Worm (Caenorhabditis elegans) whole organism, mixed stage, embryonic: ENCODE results near the gene ran-2.

Experiments used
- M03D4.4 ChIP-seq: sonication (generic microtip); optimal IDR thresholded peaks from 2 replicates; lab custom pipeline; 2017; ENCODE audit warnings: mild to moderate bottlenecking, missing genetic modification characterization, missing compliant biosample characterization
- bed-3 ChIP-seq: fragments of 200-800 bp; sonication (Bioruptor generic); optimal IDR thresholded peaks from 3 replicates; lab custom pipeline; 2018; ENCODE audit warnings: mild to moderate bottlenecking, missing genetic modification characterization, moderate library complexity, missing compliant biosample characterization
- blmp-1 ChIP-seq: fragments of 150-350 bp; optimal IDR thresholded peaks from 2 replicates; lab custom pipeline; 2014; ENCODE audit warnings: missing biosample characterization, missing genetic modification characterization
- ceh-39 ChIP-seq: fragments of 150-350 bp; optimal IDR thresholded peaks from 2 replicates; lab custom pipeline; 2014; ENCODE audit warnings: missing biosample characterization, missing genetic modification characterization
- ceh-43 ChIP-seq: fragments of 200-800 bp; sonication (Bioruptor generic); optimal IDR thresholded peaks from 2 replicates; lab custom pipeline; 2018; ENCODE audit warnings: mild to moderate bottlenecking, missing genetic modification characterization, moderate library complexity, missing compliant biosample characterization
- ceh-83 ChIP-seq: fragments of 200-800 bp; sonication (Bioruptor generic); optimal IDR thresholded peaks from 2 replicates; lab custom pipeline; 2018; ENCODE audit warnings: mild to moderate bottlenecking, missing genetic modification characterization, missing compliant biosample characterization
- ces-1 ChIP-seq: fragments of 150-350 bp; optimal IDR thresholded peaks from 2 replicates; lab custom pipeline; 2014; ENCODE audit warnings: missing biosample characterization, missing genetic modification reagents, missing genetic modification characterization
- cnd-1 ChIP-seq: fragments of 200-800 bp; sonication (Bioruptor generic); optimal IDR thresholded peaks from 2 replicates; lab custom pipeline; 2018; ENCODE audit warnings: mild to moderate bottlenecking, missing genetic modification characterization, missing compliant biosample characterization
- drap-1 ChIP-seq: fragments of 200-800 bp; sonication (Bioruptor generic); optimal IDR thresholded peaks from 3 replicates; lab custom pipeline; 2018; ENCODE audit warnings: mild to moderate bottlenecking, missing genetic modification characterization, missing compliant biosample characterization
- elt-1 ChIP-seq: sonication (generic microtip); optimal IDR thresholded peaks from 2 replicates; lab custom pipeline; 2017; ENCODE audit warnings: missing genetic modification characterization, mild to moderate bottlenecking, missing compliant biosample characterization, antibody characterized with exemption, moderate library complexity, borderline replicate concordance; ENCODE audit not compliant: insufficient read depth
- elt-3 ChIP-seq: fragments of 150-350 bp; optimal IDR thresholded peaks from 2 replicates; lab custom pipeline; 2014; ENCODE audit warnings: missing biosample characterization, missing genetic modification characterization
- flh-1 ChIP-seq: fragments of 200-800 bp; sonication (Bioruptor generic); optimal IDR thresholded peaks from 2 replicates; lab custom pipeline; 2018; ENCODE audit warnings: mild to moderate bottlenecking, missing genetic modification characterization, moderate library complexity, missing compliant biosample characterization
- ham-2 ChIP-seq: fragments of 200-800 bp; sonication (Bioruptor generic); optimal IDR thresholded peaks from 2 replicates; lab custom pipeline; 2018; ENCODE audit warnings: mild to moderate bottlenecking, missing genetic modification characterization, missing compliant biosample characterization
- hlh-1 ChIP-seq: fragments of 150-350 bp; optimal IDR thresholded peaks from 2 replicates; lab custom pipeline; 2014; ENCODE audit warnings: missing biosample characterization, missing genetic modification reagents, missing genetic modification characterization
- lin-13 ChIP-seq: fragments of 150-350 bp; optimal IDR thresholded peaks from 2 replicates; lab custom pipeline; 2014; ENCODE audit warnings: missing biosample characterization, missing genetic modification characterization
- lin-32 ChIP-seq: fragments of 200-800 bp; sonication (Bioruptor generic); optimal IDR thresholded peaks from 2 replicates; lab custom pipeline; 2018; ENCODE audit warnings: mild to moderate bottlenecking, missing genetic modification characterization, missing compliant biosample characterization
- lsy-2 ChIP-seq: fragments of 150-350 bp; optimal IDR thresholded peaks from 2 replicates; lab custom pipeline; 2014; ENCODE audit warnings: missing biosample characterization, missing genetic modification characterization
- mab-5 ChIP-seq: fragments of 150-350 bp; optimal IDR thresholded peaks from 2 replicates; lab custom pipeline; 2014; ENCODE audit warnings: missing biosample characterization, missing genetic modification characterization
- mep-1 ChIP-seq: fragments of 150-350 bp; optimal IDR thresholded peaks from 2 replicates; lab custom pipeline; 2017; ENCODE audit warnings: missing biosample characterization, missing genetic modification reagents, missing genetic modification characterization, inconsistent platforms
- mls-2 ChIP-seq: sonication (generic microtip); optimal IDR thresholded peaks from 2 replicates; lab custom pipeline; 2016; ENCODE audit warnings: mild to moderate bottlenecking, missing genetic modification characterization, moderate library complexity, missing compliant biosample characterization
- nhr-12 ChIP-seq: fragments of 150-350 bp; optimal IDR thresholded peaks from 2 replicates; lab custom pipeline; 2014; ENCODE audit warnings: missing biosample characterization, missing genetic modification characterization
- nhr-2 ChIP-seq: fragments of 150-350 bp; optimal IDR thresholded peaks from 2 replicates; lab custom pipeline; 2014; ENCODE audit warnings: missing biosample characterization, missing genetic modification characterization
- nhr-237 ChIP-seq: fragments of 150-350 bp; optimal IDR thresholded peaks from 2 replicates; lab custom pipeline; 2014; ENCODE audit warnings: missing biosample characterization, missing genetic modification characterization
- nhr-28 ChIP-seq: fragments of 150-350 bp; optimal IDR thresholded peaks from 2 replicates; lab custom pipeline; 2014; ENCODE audit warnings: missing biosample characterization, missing genetic modification characterization
- nhr-76 ChIP-seq: sonication (generic microtip); optimal IDR thresholded peaks from 2 replicates; lab custom pipeline; 2017; ENCODE audit warnings: missing biosample characterization, missing genetic modification characterization
- pha-4 ChIP-seq: fragments of 150-350 bp; optimal IDR thresholded peaks from 2 replicates; lab custom pipeline; 2018; ENCODE audit warnings: missing biosample characterization, missing genetic modification reagents, missing genetic modification characterization
- sem-2 ChIP-seq: fragments of 200-800 bp; sonication (Bioruptor generic); optimal IDR thresholded peaks from 2 replicates; lab custom pipeline; 2018; ENCODE audit warnings: mild to moderate bottlenecking, missing genetic modification characterization, missing compliant biosample characterization
- snpc-4 ChIP-seq: fragments of 150-350 bp; optimal IDR thresholded peaks from 2 replicates; lab custom pipeline; 2014; ENCODE audit warnings: missing biosample characterization, missing genetic modification characterization
- sptf-1 ChIP-seq: sonication (generic microtip); optimal IDR thresholded peaks from 2 replicates; lab custom pipeline; 2017; ENCODE audit warnings: mild to moderate bottlenecking, missing genetic modification characterization, moderate library complexity, missing compliant biosample characterization
- tbx-8 ChIP-seq: fragments of 200-800 bp; sonication (Bioruptor generic); optimal IDR thresholded peaks from 2 replicates; lab custom pipeline; 2018; ENCODE audit warnings: mild to moderate bottlenecking, missing genetic modification characterization, moderate library complexity, missing compliant biosample characterization
- unc-120 ChIP-seq: sonication (generic microtip); optimal IDR thresholded peaks from 2 replicates; lab custom pipeline; 2017; ENCODE audit warnings: missing genetic modification characterization, missing compliant biosample characterization; ENCODE audit not compliant: poor library complexity, severe bottlenecking
- unc-39 ChIP-seq: fragments of 150-350 bp; optimal IDR thresholded peaks from 2 replicates; lab custom pipeline; 2014; ENCODE audit warnings: missing biosample characterization, missing genetic modification characterization
- unc-62 ChIP-seq: fragments of 150-350 bp; optimal IDR thresholded peaks from 2 replicates; lab custom pipeline; 2014; ENCODE audit warnings: missing biosample characterization, missing genetic modification reagents, missing genetic modification characterization
- zip-8 ChIP-seq: fragments of 150-350 bp; optimal IDR thresholded peaks from 2 replicates; lab custom pipeline; 2014; ENCODE audit warnings: missing biosample characterization, missing genetic modification characterization
- ztf-11 ChIP-seq: fragments of 150-350 bp; optimal IDR thresholded peaks from 2 replicates; lab custom pipeline; 2014; ENCODE audit warnings: missing biosample characterization, missing genetic modification characterization

ran-2 gene

DNA sequence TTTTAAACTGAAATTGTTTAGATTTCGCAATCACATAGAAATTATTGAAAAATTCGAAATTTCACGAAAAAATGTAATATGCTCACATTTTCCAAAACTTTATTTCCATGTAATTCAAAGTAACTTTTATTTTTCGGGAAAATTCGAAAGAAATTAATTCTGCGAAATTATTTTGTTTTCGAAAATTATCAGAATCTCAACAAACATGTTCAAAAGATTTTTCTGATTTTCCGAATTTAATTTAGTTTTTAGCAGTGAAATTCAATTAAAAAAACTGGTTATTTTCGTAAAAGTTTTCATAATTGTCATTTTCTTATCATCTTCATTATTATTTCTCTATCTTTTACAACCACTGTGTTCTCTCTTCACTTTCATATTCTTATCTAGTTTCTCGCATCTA lies at the start of gene ran-2:
Gene ran-2, plus strand, starts transcription at position 301 of the 400 bp plus-strand sequence.
- no peak for TF ChIP-seq ceh-43
- TF ChIP-seq ces-1 (GFP tag; lab: Kevin White, UChicago) = no peak
- no peak for TF ChIP-seq nhr-28
- TF ChIP-seq pha-4 (tag; lab: Kevin White, UChicago) = no peak
- no peak for TF ChIP-seq nhr-76 (tag; lab: Kevin White, UChicago)
- no peak for TF ChIP-seq bed-3
- no peak for TF ChIP-seq elt-1

DNA sequence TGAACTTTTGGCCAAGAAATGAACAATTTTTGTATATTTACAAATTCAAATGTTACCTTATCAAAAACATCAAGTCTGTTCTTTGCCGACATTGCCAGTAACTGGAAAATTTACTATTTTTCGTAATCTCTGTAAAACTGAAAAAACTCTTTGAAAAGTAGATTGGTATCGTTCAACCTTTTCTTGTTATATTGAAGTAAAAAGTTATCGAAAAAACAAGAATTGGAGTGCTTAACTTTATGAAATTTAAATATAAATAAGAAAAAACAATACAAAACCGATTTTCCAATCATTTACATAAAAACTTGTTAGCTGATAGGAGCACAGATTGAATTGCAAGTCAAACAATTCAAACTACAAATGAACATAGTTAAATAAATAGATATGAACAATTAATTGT lies 48.5 kb upstream of the ran-2 start, which contains the start of gene ZK688.11:
Gene ZK688.11, minus strand, starts transcription at position 101 of the 400 bp plus-strand sequence.
- TF ChIP-seq unc-62 (GFP tag; lab: Kevin White, UChicago) (no peak), unc-39 (tag; lab: Kevin White, UChicago) (no peak), ztf-11 (tag; lab: Kevin White, UChicago) (no peak), M03D4.4 (tag; lab: Kevin White, UChicago) (no peak), sptf-1 (tag; lab: Kevin White, UChicago) (no peak), flh-1 (GFP tag; lab: Kevin White, UChicago) (no peak), tbx-8 (GFP tag; lab: Kevin White, UChicago) (no peak), lin-13 (no peak), snpc-4 (tag; lab: Kevin White, UChicago) (no peak), zip-8 (tag; lab: Kevin White, UChicago) (no peak), drap-1 (no peak), unc-120 (tag; lab: Kevin White, UChicago) (no peak), ham-2 (GFP tag; lab: Kevin White, UChicago) (no peak), nhr-76 (tag; lab: Kevin White, UChicago) (no peak), lin-32 (GFP tag; lab: Kevin White, UChicago) (no peak), mep-1 (tag; lab: Kevin White, UChicago) (no peak), ceh-39 (tag; lab: Kevin White, UChicago) (no peak), hlh-1 (tag; lab: Kevin White, UChicago) (no peak)

DNA sequence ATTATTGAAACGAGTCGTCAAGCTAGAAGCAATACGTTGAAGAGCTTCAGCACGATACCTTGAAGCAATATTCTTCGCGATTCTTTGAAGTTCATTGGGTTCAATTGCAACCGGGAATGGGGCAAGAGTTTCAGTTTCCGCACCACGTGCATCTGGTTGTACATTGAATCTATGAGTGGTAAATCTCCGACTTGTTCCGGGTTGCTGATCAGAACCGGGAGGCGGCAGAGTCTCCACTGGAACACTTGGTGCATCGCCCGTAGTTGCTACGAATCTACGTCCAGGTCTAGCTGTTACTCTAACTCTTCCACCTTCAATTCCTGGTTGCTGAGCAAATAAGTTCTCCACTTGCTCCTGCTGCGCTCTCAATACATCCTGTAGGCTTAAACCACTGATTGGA lies 44.3 kb upstream of the ran-2 start:
- TF ChIP-seq mep-1 (tag; lab: Kevin White, UChicago) = no peak
- no peak for TF ChIP-seq nhr-28
- no peak for TF ChIP-seq zip-8 (tag; lab: Kevin White, UChicago)
- TF ChIP-seq cnd-1 (tag; lab: Kevin White, UChicago) = no peak
- no peak for TF ChIP-seq ces-1 (GFP tag; lab: Kevin White, UChicago)
- TF ChIP-seq ceh-39 (tag; lab: Kevin White, UChicago) = no peak
- no peak for TF ChIP-seq sptf-1 (tag; lab: Kevin White, UChicago)
- TF ChIP-seq bed-3 = no peak
- no peak for TF ChIP-seq ceh-83
- TF ChIP-seq hlh-1 (tag; lab: Kevin White, UChicago) = no peak
- no peak for TF ChIP-seq tbx-8 (GFP tag; lab: Kevin White, UChicago)

DNA sequence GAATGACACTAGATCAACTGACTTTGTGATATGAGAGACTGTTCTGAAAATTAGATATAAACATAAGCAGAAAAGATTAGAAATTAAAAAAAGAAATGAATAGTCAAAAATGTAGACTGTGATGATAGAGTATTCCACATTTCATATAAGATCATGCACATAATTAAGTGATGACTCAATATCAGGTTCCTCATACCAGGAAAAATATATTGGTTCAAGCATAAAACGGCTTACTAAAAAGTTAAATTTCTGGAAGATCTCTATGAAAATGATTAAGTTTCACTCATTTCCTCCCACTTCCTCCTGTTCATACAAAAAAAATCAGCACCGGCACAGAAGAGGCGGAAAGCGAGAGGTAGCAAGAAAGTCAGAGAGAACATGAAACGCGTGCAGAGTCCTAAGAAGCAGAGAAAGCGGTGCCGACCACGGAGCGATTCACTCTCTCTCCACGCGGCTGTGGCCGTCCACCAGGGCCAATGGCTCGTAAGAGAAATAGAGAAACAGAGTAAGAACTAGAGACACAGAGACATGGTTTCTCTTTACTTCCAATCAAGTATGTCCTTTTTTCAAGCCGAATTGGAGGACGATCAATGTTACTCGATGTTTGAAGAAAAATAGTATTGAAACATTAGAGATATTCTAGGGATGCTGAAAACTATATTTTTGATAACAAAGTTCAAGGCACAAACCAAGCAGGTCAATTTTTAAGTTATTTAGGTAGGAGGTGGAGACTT lies 41.6 kb upstream of the ran-2 start, which contains the start of the genes ZK688.5 and fahd-1:
Gene ZK688.5, minus strand, starts transcription at position 51 of the 734 bp plus-strand sequence.
Gene fahd-1, plus strand, starts transcription at position 684 of the 734 bp plus-strand sequence.
- TF ChIP-seq M03D4.4 (tag; lab: Kevin White, UChicago) = no peak
- TF ChIP-seq unc-62 (GFP tag; lab: Kevin White, UChicago) = no peak
- no peak for TF ChIP-seq elt-1
- no peak for TF ChIP-seq drap-1
- TF ChIP-seq pha-4 (tag; lab: Kevin White, UChicago) = peak; percentile 71
- no peak for TF ChIP-seq blmp-1 (tag; lab: Kevin White, UChicago)
- TF ChIP-seq nhr-2 = peak; percentile 77
- peak; percentile 59 for TF ChIP-seq ces-1 (GFP tag; lab: Kevin White, UChicago)
- TF ChIP-seq elt-3 = no peak
- no peak for TF ChIP-seq tbx-8 (GFP tag; lab: Kevin White, UChicago)
- no peak for TF ChIP-seq zip-8 (tag; lab: Kevin White, UChicago)
- no peak for TF ChIP-seq nhr-12 (tag; lab: Kevin White, UChicago)
- peak; percentile 68 for TF ChIP-seq unc-120 (tag; lab: Kevin White, UChicago)
- no peak for TF ChIP-seq nhr-76 (tag; lab: Kevin White, UChicago)
- TF ChIP-seq ceh-39 (tag; lab: Kevin White, UChicago) = peak; percentile 8
- no peak for TF ChIP-seq ceh-83
- TF ChIP-seq bed-3 = no peak
- peak; percentile 46 for TF ChIP-seq nhr-237
- TF ChIP-seq hlh-1 (tag; lab: Kevin White, UChicago) = peak; percentile 93
- TF ChIP-seq cnd-1 (tag; lab: Kevin White, UChicago) = peak; percentile 10
- TF ChIP-seq sem-2 (GFP tag; lab: Kevin White, UChicago) = no peak
- no peak for TF ChIP-seq lin-32 (GFP tag; lab: Kevin White, UChicago)
- peak; percentile 19 for TF ChIP-seq lin-13
- TF ChIP-seq mls-2 (tag; lab: Kevin White, UChicago) = peak; percentile 68
- TF ChIP-seq snpc-4 (tag; lab: Kevin White, UChicago) = no peak
- TF ChIP-seq sptf-1 (tag; lab: Kevin White, UChicago) = no peak
- no peak for TF ChIP-seq unc-39 (tag; lab: Kevin White, UChicago)
- TF ChIP-seq mep-1 (tag; lab: Kevin White, UChicago) = peak; percentile 40
- TF ChIP-seq nhr-28 = no peak
- TF ChIP-seq ztf-11 (tag; lab: Kevin White, UChicago) = no peak
- peak; percentile 56 for TF ChIP-seq lsy-2 (tag; lab: Kevin White, UChicago)
- peak; percentile 74 for TF ChIP-seq ham-2 (GFP tag; lab: Kevin White, UChicago)
- no peak for TF ChIP-seq flh-1 (GFP tag; lab: Kevin White, UChicago)
- no peak for TF ChIP-seq mab-5 (tag; lab: Kevin White, UChicago)
- no peak for TF ChIP-seq ceh-43
